Fruit fly (Drosophila melanogaster): Measurements from ENCODE around the gene Npc2e.

dm6 chr3R:10048842-10049527 is 4.1 kb upstream of the Npc2e start, which contains the start of gene ohgt:
- peak; percentile 36 for TF ChIP-seq Myc (optimal IDR thresholded peaks at IDR 0.05)
- no peak for TF ChIP-seq lola (GFP tag; optimal IDR thresholded peaks at IDR 0.05)
- TF ChIP-seq woc (GFP tag; optimal IDR thresholded peaks at IDR 0.05): peak; percentile 46
- TF ChIP-seq usp (GFP tag; optimal IDR thresholded peaks at IDR 0.05): no peak
